Worm (Caenorhabditis elegans) whole organism, L4 larva: ENCODE results near the gene srx-10.
A peak's percentile ranks its signal among the peaks of the same experiment; 100 is the strongest.

Source experiments
- F44E2.7 ChIP-seq: fragments of 200-800 bp; sonication (Bioruptor generic); IDR thresholded peaks from 2 replicates; pipeline ENCODE4 v2.1.2; 2022; ENCODE audit warnings: missing genetic modification characterization, missing compliant biosample characterization
- F49E8.2 ChIP-seq: sonication (generic microtip); optimal IDR thresholded peaks from 2 replicates; lab custom pipeline; 2016; ENCODE audit warnings: missing compliant biosample characterization, mild to moderate bottlenecking, missing genetic modification characterization, borderline replicate concordance
- Y5F2A.4 ChIP-seq: fragments of 200-800 bp; sonication (Bioruptor generic); optimal IDR thresholded peaks from 2 replicates; lab custom pipeline; 2018; ENCODE audit warnings: mild to moderate bottlenecking, missing genetic modification characterization, missing compliant biosample characterization
- aha-1 ChIP-seq: fragments of 150-350 bp; peaks from one replicate; lab custom pipeline; 2014; ENCODE audit warnings: missing biosample characterization, missing genetic modification characterization
- aly-2 ChIP-seq: sonication (generic microtip); optimal IDR thresholded peaks from 2 replicates; lab custom pipeline; 2018; ENCODE audit warnings: missing biosample characterization, missing genetic modification characterization
- daf-12 ChIP-seq: fragments of 150-350 bp; optimal IDR thresholded peaks from 2 replicates; lab custom pipeline; 2014; ENCODE audit warnings: missing biosample characterization, missing genetic modification reagents, missing genetic modification characterization
- daf-16 ChIP-seq, 3 experiments: sonication (generic microtip); optimal IDR thresholded peaks; 2 replicates each; lab custom pipeline; 2016 to 2017; ENCODE audit warnings: missing genetic modification characterization in 3 of 3, missing genetic modification reagents in 3 of 3, mild to moderate bottlenecking in 2 of 3, missing compliant biosample characterization in 2 of 3, missing biosample characterization in 1 of 3, moderate library complexity in 1 of 3
- daf-8 ChIP-seq: fragments of 200-800 bp; sonication (Bioruptor generic); IDR thresholded peaks from 2 replicates; pipeline ENCODE4 v1.3.6; 2022; ENCODE audit warnings: missing genetic modification characterization, missing compliant biosample characterization
- duxl-1 ChIP-seq: sonication (generic microtip); optimal IDR thresholded peaks from 2 replicates; lab custom pipeline; 2016; ENCODE audit warnings: mild to moderate bottlenecking, missing genetic modification characterization, moderate library complexity, missing compliant biosample characterization; ENCODE audit not compliant: poor library complexity
- dve-1 ChIP-seq: sonication (generic microtip); optimal IDR thresholded peaks from 2 replicates; lab custom pipeline; 2017; ENCODE audit warnings: antibody characterized with exemption, mild to moderate bottlenecking, missing genetic modification characterization, missing compliant biosample characterization; ENCODE audit not compliant: insufficient read depth
- hlh-11 ChIP-seq: fragments of 200-800 bp; sonication (Bioruptor generic); optimal IDR thresholded peaks from 2 replicates; lab custom pipeline; 2018; ENCODE audit warnings: mild to moderate bottlenecking, missing genetic modification characterization, missing compliant biosample characterization
- hlh-30 ChIP-seq: sonication (generic microtip); optimal IDR thresholded peaks from 2 replicates; lab custom pipeline; 2017; ENCODE audit warnings: antibody characterized with exemption, mild to moderate bottlenecking, missing genetic modification characterization, missing compliant biosample characterization; ENCODE audit not compliant: insufficient read depth
- jun-1 ChIP-seq: fragments of 150-350 bp; optimal IDR thresholded peaks from 2 replicates; lab custom pipeline; 2014; ENCODE audit warnings: missing biosample characterization, missing genetic modification reagents, missing genetic modification characterization
- lim-7 ChIP-seq: fragments of 200-800 bp; sonication (Bioruptor generic); IDR thresholded peaks from 2 replicates; pipeline ENCODE4 v1.3.6; 2022; ENCODE audit warnings: missing genetic modification characterization, missing compliant biosample characterization
- lin-13 ChIP-seq: fragments of 150-350 bp; optimal IDR thresholded peaks from 2 replicates; lab custom pipeline; 2014; ENCODE audit warnings: missing biosample characterization, missing genetic modification reagents, missing genetic modification characterization
- madf-5 ChIP-seq, 2 experiments: fragments of 200-800 bp; sonication (Bioruptor generic); IDR thresholded peaks; 2 replicates each; pipeline ENCODE4 v1.3.6; 2022; ENCODE audit warnings: missing compliant biosample characterization in 2 of 2, missing genetic modification characterization in 2 of 2
- nhr-28 ChIP-seq: fragments of 150-350 bp; optimal IDR thresholded peaks from 2 replicates; lab custom pipeline; 2014; ENCODE audit warnings: missing biosample characterization, missing genetic modification characterization
- nhr-48 ChIP-seq: sonication (generic microtip); optimal IDR thresholded peaks from 2 replicates; lab custom pipeline; 2016; ENCODE audit warnings: mild to moderate bottlenecking, missing genetic modification characterization, missing compliant biosample characterization
- pqm-1 ChIP-seq: sonication (generic microtip); optimal IDR thresholded peaks from 2 replicates; lab custom pipeline; 2017; ENCODE audit warnings: missing biosample characterization, missing genetic modification characterization
- sdz-12 ChIP-seq: fragments of 200-800 bp; sonication (Bioruptor generic); optimal IDR thresholded peaks from 2 replicates; lab custom pipeline; 2018; ENCODE audit warnings: mild to moderate bottlenecking, missing genetic modification characterization, missing compliant biosample characterization
- skn-1 ChIP-seq: fragments of 150-350 bp; optimal IDR thresholded peaks from 2 replicates; lab custom pipeline; 2014; ENCODE audit warnings: missing biosample characterization, missing genetic modification characterization
- snpc-1.2 ChIP-seq: fragments of 200-800 bp; sonication (Bioruptor generic); IDR thresholded peaks from 2 replicates; pipeline ENCODE4 v1.3.6; 2022; ENCODE audit warnings: missing genetic modification reagents, missing genetic modification characterization, missing compliant biosample characterization
- snpc-4 ChIP-seq: fragments of 150-350 bp; optimal IDR thresholded peaks from 2 replicates; lab custom pipeline; 2014; ENCODE audit warnings: missing biosample characterization, missing genetic modification characterization
- spr-1 ChIP-seq: sonication (generic microtip); optimal IDR thresholded peaks from 2 replicates; lab custom pipeline; 2016; ENCODE audit warnings: mild to moderate bottlenecking, missing genetic modification characterization, missing compliant biosample characterization
- spr-3 ChIP-seq: fragments of 200-800 bp; sonication (Bioruptor generic); optimal IDR thresholded peaks from 2 replicates; lab custom pipeline; 2018; ENCODE audit warnings: mild to moderate bottlenecking, missing genetic modification characterization, missing compliant biosample characterization
- unc-130 ChIP-seq: sonication (generic microtip); optimal IDR thresholded peaks from 2 replicates; lab custom pipeline; 2016; ENCODE audit warnings: missing genetic modification reagents, missing genetic modification characterization, missing compliant biosample characterization
- unc-62 ChIP-seq, 3 experiments: fragments of 150-350 bp in 1 of 3; sonication (generic microtip); optimal IDR thresholded peaks in 2 of 3; peaks in 1 of 3; 1 replicate in 1 of 3; 2 replicates in 2 of 3; lab custom pipeline; 2014 to 2017; ENCODE audit warnings: missing biosample characterization in 3 of 3, missing genetic modification characterization in 3 of 3, missing genetic modification reagents in 3 of 3, missing genotype in 1 of 3
- zfp-2 ChIP-seq: sonication (generic microtip); optimal IDR thresholded peaks from 2 replicates; lab custom pipeline; 2016; ENCODE audit warnings: mild to moderate bottlenecking, missing genetic modification characterization, missing compliant biosample characterization
- zfp-3 ChIP-seq: fragments of 200-800 bp; sonication (Bioruptor generic); conservative IDR thresholded peaks from 2 replicates; pipeline ENCODE4 v1.3.6; 2022; ENCODE audit warnings: missing genetic modification reagents, missing genetic modification characterization, missing compliant biosample characterization
- zip-2 ChIP-seq: fragments of 150-350 bp; optimal IDR thresholded peaks from 2 replicates; lab custom pipeline; 2014; ENCODE audit warnings: missing biosample characterization, missing genetic modification characterization

Gene srx-10

DNA sequence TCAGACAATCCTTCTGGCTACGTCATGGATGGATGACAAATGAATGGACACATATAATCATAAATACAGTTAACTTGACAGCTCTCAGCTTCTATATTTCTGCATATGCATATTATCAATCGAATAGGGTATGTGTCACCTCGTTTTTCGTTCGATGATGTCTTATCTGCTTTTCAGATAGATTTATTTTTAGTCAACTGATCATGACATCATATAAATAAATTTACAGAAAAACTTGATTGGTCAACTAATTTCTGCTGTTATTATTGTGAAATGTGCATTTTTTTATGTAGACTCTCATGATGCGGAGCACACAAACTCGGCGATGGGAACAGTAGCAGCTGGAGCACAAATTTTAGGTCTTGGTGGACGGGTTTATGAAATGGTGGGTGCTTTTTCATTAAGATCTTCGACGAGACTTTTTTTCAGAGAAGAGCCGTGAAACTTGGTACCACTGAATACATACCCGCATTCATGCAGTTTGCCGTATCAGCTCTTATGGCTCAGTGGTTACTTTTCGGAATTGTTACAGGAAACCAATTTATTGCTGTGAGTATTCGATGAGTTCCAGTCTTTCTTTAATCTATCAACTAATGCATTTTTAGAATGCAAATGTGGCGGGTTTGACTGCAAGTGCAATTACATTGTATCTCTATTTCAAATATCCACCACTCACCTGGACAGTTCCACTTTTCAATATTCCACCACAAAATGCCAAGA, 9.2 kb upstream of the srx-10 start:
- TF ChIP-seq zfp-2 (tag; lab: Kevin White, UChicago) (no peak), unc-62 (GFP tag; optimal IDR thresholded peaks at IDR 0.05 in 1 of 2; lab: Kevin White, UChicago) (peak in 1 of 2 experiments; percentile 91), unc-62 (tag; optimal IDR thresholded peaks at IDR 0.05; lab: Kevin White, UChicago) (no peak), daf-16 (GFP tag; optimal IDR thresholded peaks at IDR 0.05; lab: Kevin White, UChicago) (no peak), daf-16 (tag; optimal IDR thresholded peaks at IDR 0.05; lab: Kevin White, UChicago) (peak; percentile 29), dve-1 (tag; lab: Kevin White, UChicago) (peak; percentile 18), daf-12 (tag; lab: Kevin White, UChicago) (no peak)
- TF ChIP-seq, all 104 proteins: peak for 3

DNA sequence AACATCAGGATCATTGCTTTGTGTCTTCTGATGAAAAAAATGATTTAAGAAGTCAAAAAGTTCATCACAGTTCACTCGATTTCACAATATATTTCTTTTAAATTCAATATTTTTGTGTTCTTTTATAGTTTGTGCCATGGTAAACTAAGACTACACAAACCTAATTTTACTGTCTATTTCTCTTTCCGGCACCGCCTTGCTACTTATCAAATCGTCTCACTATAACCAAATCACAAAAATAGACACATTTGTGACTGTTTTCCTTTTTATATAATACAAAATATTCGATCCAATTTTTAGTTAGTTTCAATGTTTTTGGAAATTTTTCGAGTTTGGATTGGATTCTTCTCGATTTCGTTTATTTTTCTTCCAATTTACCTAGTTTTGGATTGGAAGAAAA, 7.8 kb upstream of the srx-10 start, which contains the start of gene swt-6:
Gene swt-6 (plus strand): TSS at position 301 of the 400 bp plus-strand sequence.
- TF ChIP-seq sdz-12 (GFP tag; lab: Kevin White, UChicago) = no peak
- TF ChIP-seq F44E2.7 (GFP tag; lab: Robert Waterston, UW) = no peak
- no peak for TF ChIP-seq hlh-11 (tag; lab: Kevin White, UChicago)
- no peak for TF ChIP-seq hlh-30 (tag; lab: Kevin White, UChicago)
- TF ChIP-seq lim-7 (GFP tag; lab: Robert Waterston, UW) = no peak
- TF ChIP-seq nhr-28 = peak; percentile 87
- TF ChIP-seq spr-3 (GFP tag; lab: Kevin White, UChicago) = no peak
- TF ChIP-seq aly-2 (tag; lab: Kevin White, UChicago) = no peak
- peak; percentile 7 for TF ChIP-seq aha-1
- TF ChIP-seq duxl-1 (tag; lab: Kevin White, UChicago) = no peak
- no peak for TF ChIP-seq daf-8 (GFP tag; lab: Robert Waterston, UW)
- no peak for TF ChIP-seq lin-13
- peak; percentile 17 for TF ChIP-seq pqm-1 (tag; lab: Kevin White, UChicago)
- no peak for TF ChIP-seq daf-12 (tag; lab: Kevin White, UChicago)
- TF ChIP-seq madf-5 (GFP tag; IDR thresholded peaks at IDR 0.05; lab: Robert Waterston, UW) = no peak
- no peak for TF ChIP-seq daf-16 (GFP tag; optimal IDR thresholded peaks at IDR 0.05; lab: Kevin White, UChicago)
- TF ChIP-seq daf-16 (tag; optimal IDR thresholded peaks at IDR 0.05; lab: Kevin White, UChicago) = no peak
- TF ChIP-seq spr-1 (tag; lab: Kevin White, UChicago) = no peak
- TF ChIP-seq zfp-2 (tag; lab: Kevin White, UChicago) = no peak
- TF ChIP-seq snpc-4 (tag; lab: Kevin White, UChicago) = no peak
- no peak for TF ChIP-seq Y5F2A.4 (GFP tag; lab: Kevin White, UChicago)
- TF ChIP-seq zip-2 (tag; lab: Kevin White, UChicago) = no peak
- TF ChIP-seq skn-1 (tag; lab: Kevin White, UChicago) = no peak

DNA sequence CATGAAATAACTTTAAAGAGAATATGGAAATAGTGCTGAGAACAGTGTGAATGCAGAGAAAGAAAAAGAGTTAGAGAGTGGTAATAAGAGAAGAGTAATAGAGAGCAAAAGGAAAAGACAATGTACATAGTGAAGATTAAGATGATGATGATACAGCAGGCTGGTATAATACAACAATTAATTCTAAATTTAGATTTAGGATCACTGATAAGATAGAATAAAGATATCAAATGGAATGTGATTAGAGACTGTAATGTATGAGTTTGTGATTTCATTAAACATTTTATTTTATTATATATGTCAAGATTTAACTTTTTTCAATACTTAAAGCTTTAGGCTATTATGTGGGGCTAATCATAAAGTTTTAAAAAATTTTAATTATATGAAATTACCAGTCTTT, 6.9 kb upstream of the srx-10 start, which contains the start of gene R10D12.8:
Gene R10D12.8 (minus strand): TSS at position 101 of the 400 bp plus-strand sequence.
- TF ChIP-seq nhr-28 (peak; percentile 10), unc-130 (GFP tag; lab: Kevin White, UChicago) (no peak)

DNA sequence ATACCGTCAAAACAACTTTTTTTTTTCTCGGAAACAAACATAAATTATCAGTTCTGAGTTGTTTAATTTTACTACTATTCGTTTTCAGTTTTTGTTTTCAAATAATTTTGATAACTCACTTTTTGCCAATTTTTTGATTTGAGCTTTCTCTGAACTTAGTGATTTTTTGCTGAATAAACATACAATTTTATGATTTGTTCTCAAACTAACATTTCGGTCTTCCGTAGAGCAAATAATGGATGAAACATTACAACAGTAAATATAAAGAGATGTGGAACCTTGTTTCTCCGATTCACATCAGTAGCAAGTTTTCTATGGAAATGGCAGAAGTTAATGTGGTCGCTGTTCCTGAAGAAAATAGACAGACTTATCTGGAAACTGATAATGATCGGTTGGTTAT, 3.5 kb upstream of the srx-10 start, which contains the start of gene R10D12.7:
Gene R10D12.7 (plus strand): TSS at position 301 of the 400 bp plus-strand sequence.
- no peak for TF ChIP-seq zfp-2 (tag; lab: Kevin White, UChicago)
- no peak for TF ChIP-seq nhr-48 (tag; lab: Kevin White, UChicago)
- TF ChIP-seq F49E8.2 (tag; lab: Kevin White, UChicago) = no peak
- TF ChIP-seq jun-1 (tag; lab: Kevin White, UChicago) = no peak
- no peak for TF ChIP-seq lim-7 (GFP tag; lab: Robert Waterston, UW)

DNA sequence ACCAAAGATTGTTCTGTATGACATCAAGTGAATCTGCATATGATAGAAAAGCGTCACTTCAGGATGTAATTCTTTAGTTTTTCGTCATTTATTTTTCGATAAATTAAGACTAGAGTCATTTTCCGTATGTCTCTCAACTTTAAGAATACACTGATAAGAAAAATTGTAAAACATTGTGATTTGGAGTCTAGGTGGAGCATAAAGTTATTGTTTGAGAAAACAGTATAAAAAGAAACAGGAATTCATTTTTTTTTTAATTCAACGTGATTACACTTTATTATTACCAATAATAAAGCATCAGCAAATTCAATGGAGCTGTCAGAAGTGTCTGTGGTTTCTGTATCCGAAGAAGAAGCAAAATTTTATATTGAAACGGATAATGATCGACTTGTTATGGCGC, 2.7 kb upstream of the srx-10 start, which contains the start of gene R10D12.6:
Gene R10D12.6 (plus strand): TSS at position 301 of the 400 bp plus-strand sequence.
- no peak for TF ChIP-seq zfp-3 (GFP tag; lab: Robert Waterston, UW)
- TF ChIP-seq pqm-1 (tag; lab: Kevin White, UChicago) = peak; percentile 3
- no peak for TF ChIP-seq snpc-1.2 (GFP tag; lab: Robert Waterston, UW)
- peak; percentile 52 for TF ChIP-seq nhr-28
- TF ChIP-seq, all 104 proteins: peak for 2
